Worm (Caenorhabditis elegans) whole organism, young adult: ENCODE data around the gene M03C11.1.

Source experiments
- B0019.2 ChIP-seq: fragments of 200-800 bp; sonication (Bioruptor generic); conservative IDR thresholded peaks from 2 replicates; pipeline ENCODE4 v1.3.6; 2022; ENCODE audit warnings: missing genetic modification reagents, missing genetic modification characterization, missing compliant biosample characterization
- B0035.1 ChIP-seq: sonication (generic microtip); optimal IDR thresholded peaks from 2 replicates; lab custom pipeline; 2016; ENCODE audit warnings: missing genetic modification characterization, mild to moderate bottlenecking, missing compliant biosample characterization, missing genotype, missing genetic modification reagents
- B0261.1 ChIP-seq: sonication (generic microtip); optimal IDR thresholded peaks from 2 replicates; lab custom pipeline; 2016; ENCODE audit warnings: mild to moderate bottlenecking, missing genetic modification characterization, moderate library complexity, missing compliant biosample characterization
- B0336.3 ChIP-seq: fragments of 200-800 bp; sonication (Bioruptor generic); IDR thresholded peaks from 2 replicates; pipeline ENCODE4 v1.3.6; 2022; ENCODE audit warnings: missing genetic modification characterization, missing compliant biosample characterization
- C06A6.2 ChIP-seq: fragments of 200-800 bp; sonication (Bioruptor generic); conservative IDR thresholded peaks from 2 replicates; pipeline ENCODE4 v1.3.6; 2022; ENCODE audit warnings: missing genetic modification characterization, missing compliant biosample characterization
- C17E4.6 ChIP-seq: fragments of 200-800 bp; sonication (Bioruptor generic); IDR thresholded peaks from 2 replicates; pipeline ENCODE4 v1.3.6; 2022; ENCODE audit warnings: missing genetic modification reagents, missing genetic modification characterization, missing compliant biosample characterization
- F10E7.11 ChIP-seq: sonication (generic microtip); optimal IDR thresholded peaks from 2 replicates; lab custom pipeline; 2017; ENCODE audit warnings: mild to moderate bottlenecking, missing genetic modification characterization, moderate library complexity, missing compliant biosample characterization
- F23B12.7 ChIP-seq: sonication (generic microtip); optimal IDR thresholded peaks from 2 replicates; lab custom pipeline; 2017; ENCODE audit warnings: missing genetic modification characterization, mild to moderate bottlenecking, missing compliant biosample characterization, antibody characterized with exemption, moderate library complexity; ENCODE audit not compliant: insufficient read depth
- F39B2.1 ChIP-seq: fragments of 200-800 bp; sonication (Bioruptor generic); IDR thresholded peaks from 2 replicates; pipeline ENCODE4 v1.3.6; 2022; ENCODE audit warnings: missing genetic modification reagents, missing genetic modification characterization, missing compliant biosample characterization
- F49E8.2 ChIP-seq: sonication (generic microtip); optimal IDR thresholded peaks from 3 replicates; lab custom pipeline; 2017; ENCODE audit warnings: missing genetic modification characterization, mild to moderate bottlenecking, missing compliant biosample characterization, antibody characterized with exemption, moderate library complexity; ENCODE audit not compliant: insufficient read depth
- ZK185.1 ChIP-seq: sonication (generic microtip); optimal IDR thresholded peaks from 2 replicates; lab custom pipeline; 2016; ENCODE audit warnings: mild to moderate bottlenecking, missing genetic modification characterization, missing compliant biosample characterization; ENCODE audit not compliant: poor library complexity, severe bottlenecking
- aptf-3 ChIP-seq: fragments of 200-800 bp; sonication (Bioruptor generic); IDR thresholded peaks from 2 replicates; pipeline ENCODE4 v1.3.6; 2022; ENCODE audit warnings: missing genetic modification characterization, missing compliant biosample characterization
- attf-3 ChIP-seq: fragments of 200-800 bp; sonication (Bioruptor generic); conservative IDR thresholded peaks from 2 replicates; pipeline ENCODE4 v1.3.6; 2022; ENCODE audit warnings: missing genetic modification reagents, missing genetic modification characterization, missing compliant biosample characterization
- ccch-3 ChIP-seq: fragments of 200-800 bp; sonication (Bioruptor generic); optimal IDR thresholded peaks from 2 replicates; lab custom pipeline; 2018; ENCODE audit warnings: mild to moderate bottlenecking, missing genetic modification characterization, missing compliant biosample characterization
- ceh-100 ChIP-seq: fragments of 200-800 bp; sonication (Bioruptor generic); IDR thresholded peaks from 2 replicates; pipeline ENCODE4 v1.3.6; 2022; ENCODE audit warnings: missing genetic modification reagents, missing genetic modification characterization, missing compliant biosample characterization
- ceh-27 ChIP-seq: fragments of 200-800 bp; sonication (Bioruptor generic); optimal IDR thresholded peaks from 2 replicates; lab custom pipeline; 2018; ENCODE audit warnings: mild to moderate bottlenecking, missing genetic modification characterization, moderate library complexity, missing compliant biosample characterization
- ceh-79 ChIP-seq: sonication (generic microtip); optimal IDR thresholded peaks from 2 replicates; lab custom pipeline; 2017; ENCODE audit warnings: mild to moderate bottlenecking, missing genetic modification characterization, missing compliant biosample characterization
- chd-7 ChIP-seq: sonication (generic microtip); optimal IDR thresholded peaks from 2 replicates; lab custom pipeline; 2016; ENCODE audit warnings: mild to moderate bottlenecking, missing genetic modification characterization, moderate library complexity, missing compliant biosample characterization
- dox-1 ChIP-seq: fragments of 200-800 bp; sonication (Bioruptor generic); IDR thresholded peaks from 2 replicates; pipeline ENCODE4 v1.3.6; 2022; ENCODE audit warnings: missing genetic modification reagents, missing genetic modification characterization, missing compliant biosample characterization
- dpff-1 ChIP-seq: sonication (generic microtip); optimal IDR thresholded peaks from 2 replicates; lab custom pipeline; 2017; ENCODE audit warnings: mild to moderate bottlenecking, missing genetic modification characterization, missing compliant biosample characterization
- efl-1 ChIP-seq: fragments of 150-350 bp; optimal IDR thresholded peaks from 2 replicates; lab custom pipeline; 2014; ENCODE audit warnings: missing biosample characterization, missing genetic modification reagents, missing genetic modification characterization
- egrh-3 ChIP-seq: fragments of 200-800 bp; sonication (Bioruptor generic); IDR thresholded peaks from 2 replicates; pipeline ENCODE4 v1.3.6; 2022; ENCODE audit warnings: missing genetic modification reagents, missing genetic modification characterization, missing compliant biosample characterization
- ekl-4 ChIP-seq: fragments of 200-800 bp; sonication (Bioruptor generic); IDR thresholded peaks from 2 replicates; pipeline ENCODE4 v1.3.6; 2022; ENCODE audit warnings: missing genetic modification reagents, missing genetic modification characterization, missing compliant biosample characterization
- hlh-26 ChIP-seq: fragments of 200-800 bp; sonication (Bioruptor generic); conservative IDR thresholded peaks from 2 replicates; pipeline ENCODE4 v1.3.6; 2022; ENCODE audit warnings: missing genetic modification reagents, missing genetic modification characterization, missing compliant biosample characterization
- hmg-20 ChIP-seq: fragments of 200-800 bp; sonication (Bioruptor generic); IDR thresholded peaks from 2 replicates; pipeline ENCODE4 v1.3.6; 2022; ENCODE audit warnings: missing genetic modification reagents, missing genetic modification characterization, missing compliant biosample characterization
- hrde-1 ChIP-seq: sonication (generic microtip); optimal IDR thresholded peaks from 2 replicates; lab custom pipeline; 2016; ENCODE audit warnings: missing genetic modification characterization, mild to moderate bottlenecking, missing compliant biosample characterization, moderate library complexity, missing genotype, missing genetic modification reagents, borderline replicate concordance
- hsf-1 ChIP-seq: fragments of 200-800 bp; sonication (Bioruptor generic); IDR thresholded peaks from 2 replicates; pipeline ENCODE4 v1.3.6; 2022; ENCODE audit warnings: missing genetic modification reagents, missing genetic modification characterization, missing compliant biosample characterization
- let-526 ChIP-seq: fragments of 200-800 bp; sonication (Bioruptor generic); IDR thresholded peaks from 2 replicates; pipeline ENCODE4 v1.3.6; 2022; ENCODE audit warnings: missing genetic modification reagents, missing genetic modification characterization, missing compliant biosample characterization
- lin-35 ChIP-seq, 3 experiments: fragments of 150-350 bp in 2 of 3; sonication (generic microtip) in 1 of 3; optimal IDR thresholded peaks; 2 replicates each; lab custom pipeline; 2014 to 2018; ENCODE audit warnings: missing biosample characterization in 3 of 3, missing genetic modification characterization in 3 of 3, missing genetic modification reagents in 3 of 3
- lin-40 ChIP-seq: sonication (generic microtip); optimal IDR thresholded peaks from 2 replicates; lab custom pipeline; 2016; ENCODE audit warnings: missing genetic modification characterization, mild to moderate bottlenecking, missing compliant biosample characterization, missing genotype, missing genetic modification reagents
- lin-54 ChIP-seq: fragments of 200-800 bp; sonication (Bioruptor generic); optimal IDR thresholded peaks from 2 replicates; lab custom pipeline; 2018; ENCODE audit warnings: mild to moderate bottlenecking, missing genetic modification characterization, missing compliant biosample characterization
- lir-1 ChIP-seq: fragments of 200-800 bp; sonication (Bioruptor generic); conservative IDR thresholded peaks from 2 replicates; pipeline ENCODE4 v1.3.6; 2022; ENCODE audit warnings: missing genetic modification reagents, missing genetic modification characterization, missing compliant biosample characterization
- lsy-27 ChIP-seq: sonication (generic microtip); optimal IDR thresholded peaks from 2 replicates; lab custom pipeline; 2017; ENCODE audit warnings: missing genetic modification characterization, mild to moderate bottlenecking, missing compliant biosample characterization, antibody characterized with exemption, missing genotype, borderline replicate concordance; ENCODE audit not compliant: insufficient read depth
- madf-3 ChIP-seq: fragments of 200-800 bp; sonication (Bioruptor generic); IDR thresholded peaks from 2 replicates; pipeline ENCODE4 v1.3.6; 2022; ENCODE audit warnings: missing genetic modification reagents, missing genetic modification characterization, missing compliant biosample characterization
- madf-8 ChIP-seq: fragments of 200-800 bp; sonication (Bioruptor generic); conservative IDR thresholded peaks from 2 replicates; pipeline ENCODE4 v1.3.6; 2022; ENCODE audit warnings: missing genetic modification reagents, missing genetic modification characterization, missing compliant biosample characterization
- mel-28 ChIP-seq: sonication (generic microtip); optimal IDR thresholded peaks from 2 replicates; lab custom pipeline; 2016; ENCODE audit warnings: borderline replicate concordance, mild to moderate bottlenecking, missing genetic modification characterization, missing compliant biosample characterization
- nhr-80 ChIP-seq: sonication (generic microtip); optimal IDR thresholded peaks from 2 replicates; lab custom pipeline; 2016; ENCODE audit warnings: missing genetic modification characterization, missing compliant biosample characterization
- pbrm-1 ChIP-seq: fragments of 200-800 bp; sonication (Bioruptor generic); IDR thresholded peaks from 2 replicates; pipeline ENCODE4 v1.3.6; 2022; ENCODE audit warnings: missing genetic modification reagents, missing genetic modification characterization, missing compliant biosample characterization
- rcor-1 ChIP-seq: fragments of 200-800 bp; sonication (Bioruptor generic); IDR thresholded peaks from 2 replicates; pipeline ENCODE4 v1.3.6; 2022; ENCODE audit warnings: missing genetic modification reagents, missing genetic modification characterization, missing compliant biosample characterization
- snpc-3.4 ChIP-seq: sonication (generic microtip); optimal IDR thresholded peaks from 2 replicates; lab custom pipeline; 2017; ENCODE audit warnings: missing genetic modification characterization, mild to moderate bottlenecking, missing compliant biosample characterization, antibody characterized with exemption, moderate library complexity, missing genotype, missing genetic modification reagents
- sptf-2 ChIP-seq: fragments of 200-800 bp; sonication (Bioruptor generic); optimal IDR thresholded peaks from 2 replicates; lab custom pipeline; 2018; ENCODE audit warnings: mild to moderate bottlenecking, missing genetic modification characterization, missing compliant biosample characterization
- tbx-9 ChIP-seq: sonication (generic microtip); optimal IDR thresholded peaks from 2 replicates; lab custom pipeline; 2016; ENCODE audit warnings: borderline replicate concordance, missing genetic modification characterization, inconsistent platforms, missing compliant biosample characterization
- tlf-1 ChIP-seq: fragments of 200-800 bp; sonication (Bioruptor generic); optimal IDR thresholded peaks from 2 replicates; lab custom pipeline; 2018; ENCODE audit warnings: mild to moderate bottlenecking, missing genetic modification characterization, missing compliant biosample characterization
- ztf-25 ChIP-seq: fragments of 200-800 bp; sonication (Bioruptor generic); IDR thresholded peaks from 2 replicates; pipeline ENCODE4 v1.3.6; 2022; ENCODE audit warnings: missing genetic modification reagents, missing genetic modification characterization, missing compliant biosample characterization
- ztf-26 ChIP-seq: sonication (generic microtip); optimal IDR thresholded peaks from 2 replicates; lab custom pipeline; 2017; ENCODE audit warnings: missing genetic modification characterization, missing compliant biosample characterization
- ztf-28 ChIP-seq: fragments of 200-800 bp; sonication (Bioruptor generic); IDR thresholded peaks from 2 replicates; pipeline ENCODE4 v1.3.6; 2022; ENCODE audit warnings: missing genetic modification reagents, missing genetic modification characterization, missing compliant biosample characterization
- ztf-6 ChIP-seq: fragments of 200-800 bp; sonication (Bioruptor generic); IDR thresholded peaks from 2 replicates; pipeline ENCODE4 v1.3.6; 2022; ENCODE audit warnings: missing genetic modification reagents, missing genetic modification characterization, missing compliant biosample characterization

Gene M03C11.1

DNA sequence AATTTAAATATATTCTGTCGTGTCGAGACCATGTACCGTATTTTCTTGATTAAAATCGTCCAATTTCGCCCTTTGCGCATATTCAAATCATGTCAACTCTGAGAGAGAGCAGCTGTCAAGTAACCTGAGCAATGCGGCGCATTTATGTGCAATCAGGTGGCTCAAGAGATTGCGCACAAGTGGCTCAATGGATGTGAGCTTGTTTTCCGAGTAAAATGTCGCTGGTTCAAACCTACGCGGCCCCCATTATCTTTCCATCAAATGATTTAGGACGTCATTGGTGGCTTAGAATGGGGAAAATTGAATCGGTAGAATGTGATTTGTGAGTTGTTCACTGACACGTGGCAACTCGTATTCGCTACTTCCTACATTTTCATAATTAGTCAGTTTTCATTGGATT lies 36.2 kb upstream of the M03C11.1 start (continued):
- TF ChIP-seq attf-3 (GFP tag; lab: Robert Waterston, UW) (no peak), mel-28 (tag; lab: Kevin White, UChicago) (no peak), hrde-1 (no peak), ceh-27 (GFP tag; lab: Kevin White, UChicago) (no peak), ztf-26 (tag; lab: Kevin White, UChicago) (no peak), chd-7 (tag; lab: Kevin White, UChicago) (no peak), C17E4.6 (no peak), ztf-28 (GFP tag; lab: Robert Waterston, UW) (no peak), ztf-25 (GFP tag; lab: Robert Waterston, UW) (no peak), egrh-3 (GFP tag; lab: Robert Waterston, UW) (no peak), lin-54 (GFP tag; lab: Kevin White, UChicago) (no peak), tbx-9 (tag; lab: Kevin White, UChicago) (no peak), lsy-27 (tag; lab: Kevin White, UChicago) (no peak), B0035.1 (tag; lab: Kevin White, UChicago) (no peak), F23B12.7 (no peak), ceh-100 (GFP tag; lab: Robert Waterston, UW) (peak; percentile 28; the same call in 1 of the 2 replicates), C06A6.2 (GFP tag; lab: Robert Waterston, UW) (no peak), nhr-80 (tag; lab: Kevin White, UChicago) (no peak), hsf-1 (no peak), let-526 (GFP tag; lab: Robert Waterston, UW) (no peak), B0336.3 (GFP tag; lab: Robert Waterston, UW) (no peak), aptf-3 (GFP tag; lab: Robert Waterston, UW) (no peak), hlh-26 (GFP tag; lab: Robert Waterston, UW) (no peak), dpff-1 (tag; lab: Kevin White, UChicago) (no peak), lin-35 (GFP tag; optimal IDR thresholded peaks at IDR 0.05; lab: Kevin White, UChicago) (no peak), lir-1 (GFP tag; lab: Robert Waterston, UW) (no peak), B0019.2 (GFP tag; lab: Robert Waterston, UW) (no peak), efl-1 (GFP tag; lab: Kevin White, UChicago) (no peak), ccch-3 (GFP tag; lab: Kevin White, UChicago) (no peak), sptf-2 (GFP tag; lab: Kevin White, UChicago) (no peak), dox-1 (GFP tag; lab: Robert Waterston, UW) (no peak), F39B2.1 (GFP tag; lab: Robert Waterston, UW) (no peak), madf-8 (no peak), pbrm-1 (no peak), ceh-79 (no peak), madf-3 (GFP tag; lab: Robert Waterston, UW) (0 out of 2 replicates have a peak, but pooled peaks have one; percentile 24), lin-40 (tag; lab: Kevin White, UChicago) (no peak), rcor-1 (GFP tag; lab: Robert Waterston, UW) (no peak), F49E8.2 (tag; lab: Kevin White, UChicago) (peak; percentile 17), ZK185.1 (tag; lab: Kevin White, UChicago) (no peak), ztf-6 (GFP tag; lab: Robert Waterston, UW) (no peak), hmg-20 (GFP tag; lab: Robert Waterston, UW) (no peak), B0261.1 (tag; lab: Kevin White, UChicago) (peak; percentile 57), snpc-3.4 (no peak), F10E7.11 (no peak), ekl-4 (GFP tag; lab: Robert Waterston, UW) (no peak), tlf-1 (GFP tag; lab: Kevin White, UChicago) (no peak)
